Worm (Caenorhabditis elegans): Measurements from ENCODE around the gene pxn-1.
"Not testable (repeated sequence)": the region's sequence is repeated elsewhere in the genome, so short reads cannot be mapped to it uniquely, and the experiment has no call there.

DNA sequence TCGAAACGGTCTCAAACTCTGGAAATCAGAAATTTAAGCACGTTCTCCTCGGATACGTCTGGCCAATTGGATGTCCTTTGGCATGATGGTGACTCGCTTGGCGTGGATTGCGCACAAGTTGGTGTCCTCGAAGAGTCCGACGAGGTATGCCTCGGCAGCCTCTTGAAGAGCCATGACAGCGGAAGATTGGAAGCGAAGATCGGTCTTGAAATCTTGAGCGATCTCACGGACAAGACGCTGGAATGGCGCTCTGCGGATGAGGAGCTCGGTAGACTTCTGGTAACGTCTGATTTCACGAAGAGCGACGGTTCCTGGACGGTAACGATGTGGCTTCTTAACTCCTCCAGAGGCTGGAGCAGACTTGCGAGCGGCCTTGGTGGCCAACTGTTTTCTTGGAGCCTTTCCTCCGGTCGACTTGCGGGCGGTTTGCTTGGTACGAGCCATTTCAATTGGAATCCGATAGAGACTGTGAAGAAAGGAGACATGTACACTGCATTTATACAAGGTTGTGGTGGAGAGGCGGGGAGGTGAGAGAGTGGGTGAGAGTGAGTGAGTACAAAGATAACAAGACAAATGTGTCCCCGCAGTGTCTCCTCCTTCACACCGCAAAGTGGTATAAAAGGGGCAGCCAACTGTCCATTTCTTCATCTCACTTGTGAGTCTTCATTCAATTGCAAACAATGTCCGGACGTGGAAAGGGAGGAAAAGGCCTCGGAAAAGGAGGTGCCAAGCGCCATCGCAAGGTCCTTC is 40.0 kb downstream of the pxn-1 start, which contains the start of the genes his-6 and his-5:
- not testable (repeated sequence) for TF ChIP-seq hlh-8 (tag; optimal IDR thresholded peaks at IDR 0.05); nfya-1 (tag; optimal IDR thresholded peaks at IDR 0.05); fkh-10 (GFP tag; optimal IDR thresholded peaks at IDR 0.05); F13H6.1 (tag; optimal IDR thresholded peaks at IDR 0.05); hlh-15 (tag; optimal IDR thresholded peaks at IDR 0.05)

Measured in whole organism, late embryonic.